In genomic region chrIII:4323120-4323519, ce11 we compare ENCODE assay signal across 2 worm cellular contexts.
TF ChIP-seq lines count a peak whose summit lies in the region.

No protein-coding gene starts in this region.

TF ChIP-seq in whole organism, L1 larva, 84 proteins besides CTCF, POLR2A, EP300 and RAD21 (continued from another document and continues in another):
- TF ChIP-seq lsy-2 (tag; optimal IDR thresholded peaks at IDR 0.05; lab: Kevin White, UChicago) (peak; percentile 40 to 56), nhr-237 (tag; optimal IDR thresholded peaks at IDR 0.05; lab: Kevin White, UChicago) (no peak), snu-23 (GFP tag; optimal IDR thresholded peaks at IDR 0.05; lab: Kevin White, UChicago) (peak; percentile 31), efl-1 (optimal IDR thresholded peaks at IDR 0.05; lab: Kevin White, UChicago) (peak; percentile 50 to 55), efl-1 (GFP tag; optimal IDR thresholded peaks at IDR 0.05 in 1 of 2; lab: Kevin White, UChicago) (peak; percentile 29 to 77), unc-130 (tag; optimal IDR thresholded peaks at IDR 0.05; lab: Kevin White, UChicago) (no peak), sup-37 (GFP tag; optimal IDR thresholded peaks at IDR 0.05; lab: Kevin White, UChicago) (no peak), C34B4.2 (tag; optimal IDR thresholded peaks at IDR 0.05; lab: Kevin White, UChicago) (no peak), C04F5.9 (tag; optimal IDR thresholded peaks at IDR 0.05; lab: Kevin White, UChicago) (no peak), nhr-71 (tag; optimal IDR thresholded peaks at IDR 0.05; lab: Kevin White, UChicago) (peak; percentile 63), nhr-84 (tag; optimal IDR thresholded peaks at IDR 0.05; lab: Kevin White, UChicago) (no peak), ztf-11 (tag; optimal IDR thresholded peaks at IDR 0.05; lab: Kevin White, UChicago) (no peak), tlp-1 (tag; optimal IDR thresholded peaks at IDR 0.05; lab: Kevin White, UChicago) (no peak), lin-39 (tag; optimal IDR thresholded peaks at IDR 0.05; lab: Kevin White, UChicago) (no peak), pqm-1 (tag; optimal IDR thresholded peaks at IDR 0.05; lab: Kevin White, UChicago) (no peak), mdl-1 (tag; optimal IDR thresholded peaks at IDR 0.05; lab: Kevin White, UChicago) (no peak), lin-14 (GFP tag; optimal IDR thresholded peaks at IDR 0.05; lab: Kevin White, UChicago) (peak; percentile 93), xbp-1 (tag; optimal IDR thresholded peaks at IDR 0.05; lab: Kevin White, UChicago) (peak; percentile 11), ceh-90 (tag; optimal IDR thresholded peaks at IDR 0.05; lab: Kevin White, UChicago) (no peak), nhr-20 (tag; optimal IDR thresholded peaks at IDR 0.05; lab: Kevin White, UChicago) (peak; percentile 13), Y116A8C.19 (tag; optimal IDR thresholded peaks at IDR 0.05; lab: Kevin White, UChicago; ENCODE audit: borderline replicate concordance) (no peak), mab-9 (GFP tag; IDR thresholded peaks at IDR 0.05; lab: Robert Waterston, UW) (no peak), aly-2 (tag; optimal IDR thresholded peaks at IDR 0.05; lab: Kevin White, UChicago) (no peak), ama-1 (optimal IDR thresholded peaks at IDR 0.05; lab: Kevin White, UChicago) (no peak), ceh-63 (GFP tag; optimal IDR thresholded peaks at IDR 0.05; lab: Kevin White, UChicago) (no peak), isw-1 (GFP tag; IDR thresholded peaks at IDR 0.05; lab: Robert Waterston, UW) (no peak), unc-30 (tag; optimal IDR thresholded peaks at IDR 0.05; lab: Kevin White, UChicago) (no peak), lin-15B (tag; optimal IDR thresholded peaks at IDR 0.05; lab: Kevin White, UChicago) (no peak), F16B12.6 (tag; optimal IDR thresholded peaks at IDR 0.05; lab: Kevin White, UChicago) (peak; percentile 2), fos-1 (tag; optimal IDR thresholded peaks at IDR 0.05; lab: Kevin White, UChicago) (no peak), egl-27 (tag; optimal IDR thresholded peaks at IDR 0.05; lab: Kevin White, UChicago) (no peak), irx-1 (tag; optimal IDR thresholded peaks at IDR 0.05; lab: Kevin White, UChicago) (no peak), nhr-19 (GFP tag; conservative IDR thresholded peaks at IDR 0.05; lab: Robert Waterston, UW) (0 out of 2 replicates have a peak, but pooled peaks have one; percentile 10), lin-35 (GFP tag; optimal IDR thresholded peaks at IDR 0.05; lab: Kevin White, UChicago) (peak in 1 of 2 experiments; percentile 37), dpl-1 (GFP tag; optimal IDR thresholded peaks at IDR 0.05; lab: Kevin White, UChicago) (peak in 2 of 3 experiments; percentile 5 to 37), nhr-47 (tag; optimal IDR thresholded peaks at IDR 0.05; lab: Kevin White, UChicago) (peak; percentile 34), unc-98 (GFP tag; IDR thresholded peaks at IDR 0.05; lab: Robert Waterston, UW) (no peak), fkh-10 (GFP tag; optimal IDR thresholded peaks at IDR 0.05; lab: Kevin White, UChicago) (no peak), skn-1 (tag; optimal IDR thresholded peaks at IDR 0.05; lab: Kevin White, UChicago) (peak; percentile 13), mef-2 (tag; optimal IDR thresholded peaks at IDR 0.05; lab: Kevin White, UChicago) (no peak), nhr-28 (tag; optimal IDR thresholded peaks at IDR 0.05; lab: Kevin White, UChicago) (no peak), elt-3 (tag; optimal IDR thresholded peaks at IDR 0.05; lab: Kevin White, UChicago) (no peak), aha-1 (tag; optimal IDR thresholded peaks at IDR 0.05; lab: Kevin White, UChicago) (no peak), sptf-1 (tag; optimal IDR thresholded peaks at IDR 0.05; lab: Kevin White, UChicago) (no peak), rnt-1 (tag; optimal IDR thresholded peaks at IDR 0.05; lab: Kevin White, UChicago) (peak; percentile 60), nhr-90 (tag; optimal IDR thresholded peaks at IDR 0.05; lab: Kevin White, UChicago; ENCODE audit: poor library complexity) (no peak), pax-3 (tag; optimal IDR thresholded peaks at IDR 0.05; lab: Kevin White, UChicago) (no peak), grh-1 (GFP tag; IDR thresholded peaks at IDR 0.05; lab: Robert Waterston, UW) (no peak), egl-13 (tag; optimal IDR thresholded peaks at IDR 0.05; lab: Kevin White, UChicago) (no peak), nhr-85 (tag; lab: Kevin White, UChicago) (no peak), ceh-88 (GFP tag; IDR thresholded peaks at IDR 0.05; lab: Robert Waterston, UW) (no peak), ces-1 (GFP tag; optimal IDR thresholded peaks at IDR 0.05; lab: Kevin White, UChicago) (no peak), C16A3.4 (tag; optimal IDR thresholded peaks at IDR 0.05; lab: Kevin White, UChicago) (no peak), unc-86 (tag; optimal IDR thresholded peaks at IDR 0.05; lab: Kevin White, UChicago) (peak; percentile 30), unc-62 (GFP tag; optimal IDR thresholded peaks at IDR 0.05; lab: Kevin White, UChicago) (no peak), mep-1 (tag; optimal IDR thresholded peaks at IDR 0.05; lab: Kevin White, UChicago) (peak; percentile 48), hlh-4 (tag; optimal IDR thresholded peaks at IDR 0.05; lab: Kevin White, UChicago) (no peak), jun-1 (tag; optimal IDR thresholded peaks at IDR 0.05; lab: Kevin White, UChicago) (no peak), vab-15 (tag; optimal IDR thresholded peaks at IDR 0.05; lab: Kevin White, UChicago) (no peak), lin-13 (GFP tag; optimal IDR thresholded peaks at IDR 0.05; lab: Kevin White, UChicago) (no peak), fkh-4 (tag; optimal IDR thresholded peaks at IDR 0.05; lab: Kevin White, UChicago; ENCODE audit: borderline replicate concordance) (no peak), zag-1 (tag; optimal IDR thresholded peaks at IDR 0.05; lab: Kevin White, UChicago) (no peak), pag-3 (tag; optimal IDR thresholded peaks at IDR 0.05; lab: Kevin White, UChicago; ENCODE audit: borderline replicate concordance, insufficient read depth) (no peak), tbx-2 (tag; optimal IDR thresholded peaks at IDR 0.05; lab: Kevin White, UChicago) (peak; percentile 55), ceh-82 (tag; optimal IDR thresholded peaks at IDR 0.05; lab: Kevin White, UChicago) (peak; percentile 11 to 40 (median 37)), nhr-76 (tag; optimal IDR thresholded peaks at IDR 0.05; lab: Kevin White, UChicago) (no peak), dsc-1 (tag; optimal IDR thresholded peaks at IDR 0.05; lab: Kevin White, UChicago) (peak; percentile 61), alr-1 (tag; optimal IDR thresholded peaks at IDR 0.05; lab: Kevin White, UChicago; ENCODE audit: borderline replicate concordance) (no peak)

TF ChIP-seq in whole organism, L2 larva, 48 proteins besides CTCF, POLR2A, EP300 and RAD21 (continued from another document):
- peak; percentile 43 for TF ChIP-seq sma-9 (GFP tag; optimal IDR thresholded peaks at IDR 0.05; lab: Kevin White, UChicago)
- no peak for TF ChIP-seq sma-9 (tag; optimal IDR thresholded peaks at IDR 0.05; lab: Kevin White, UChicago)
- no peak for TF ChIP-seq mdl-1 (tag; optimal IDR thresholded peaks at IDR 0.05; lab: Kevin White, UChicago)
- no peak for TF ChIP-seq lin-13 (GFP tag; optimal IDR thresholded peaks at IDR 0.05; lab: Kevin White, UChicago)
- TF ChIP-seq crh-2 (tag; optimal IDR thresholded peaks at IDR 0.05; lab: Kevin White, UChicago) = peak; percentile 31
- TF ChIP-seq nhr-12 (tag; optimal IDR thresholded peaks at IDR 0.05; lab: Kevin White, UChicago) = no peak
- TF ChIP-seq sma-3 (GFP tag; optimal IDR thresholded peaks at IDR 0.05; lab: Kevin White, UChicago) = no peak
- TF ChIP-seq ztf-1 (GFP tag; conservative IDR thresholded peaks at IDR 0.05; lab: Robert Waterston, UW) = no peak
- TF ChIP-seq lin-11 (tag; optimal IDR thresholded peaks at IDR 0.05; lab: Kevin White, UChicago) = no peak
- no peak for TF ChIP-seq blmp-1 (tag; optimal IDR thresholded peaks at IDR 0.05; lab: Kevin White, UChicago; ENCODE audit: insufficient read depth)
- TF ChIP-seq nhr-237 (tag; optimal IDR thresholded peaks at IDR 0.05; lab: Kevin White, UChicago) = no peak
- TF ChIP-seq lsy-2 (tag; optimal IDR thresholded peaks at IDR 0.05; lab: Kevin White, UChicago) = peak in 1 of 2 experiments; percentile 54
- TF ChIP-seq zag-1 (tag; optimal IDR thresholded peaks at IDR 0.05; lab: Kevin White, UChicago) = peak; percentile 1
- TF ChIP-seq lin-39 (tag; optimal IDR thresholded peaks at IDR 0.05; lab: Kevin White, UChicago) = no peak
- TF ChIP-seq mab-5 (tag; optimal IDR thresholded peaks at IDR 0.05; lab: Kevin White, UChicago) = peak; percentile 72
- no peak for TF ChIP-seq nhr-6 (tag; optimal IDR thresholded peaks at IDR 0.05; lab: Kevin White, UChicago)
- TF ChIP-seq nhr-23 (tag; optimal IDR thresholded peaks at IDR 0.05; lab: Kevin White, UChicago) = no peak
- no peak for TF ChIP-seq nhr-77 (tag; optimal IDR thresholded peaks at IDR 0.05; lab: Kevin White, UChicago)
- peak; percentile 85 for TF ChIP-seq unc-55 (GFP tag; optimal IDR thresholded peaks at IDR 0.05; lab: Kevin White, UChicago)
- no peak for TF ChIP-seq fos-1 (tag; optimal IDR thresholded peaks at IDR 0.05; lab: Kevin White, UChicago)
- no peak for TF ChIP-seq R02D3.7 (tag; optimal IDR thresholded peaks at IDR 0.05; lab: Kevin White, UChicago)
- no peak for TF ChIP-seq Y55F3AM.14 (GFP tag; optimal IDR thresholded peaks at IDR 0.05; lab: Kevin White, UChicago)
- TF ChIP-seq ceh-82 (tag; optimal IDR thresholded peaks at IDR 0.05; lab: Kevin White, UChicago) = no peak
- TF ChIP-seq gmeb-1 (tag; optimal IDR thresholded peaks at IDR 0.05; lab: Kevin White, UChicago) = no peak
- no peak for TF ChIP-seq snpc-4 (tag; optimal IDR thresholded peaks at IDR 0.05; lab: Kevin White, UChicago)
- no peak for TF ChIP-seq elt-3 (tag; optimal IDR thresholded peaks at IDR 0.05; lab: Kevin White, UChicago)
- TF ChIP-seq unc-62 (GFP tag; optimal IDR thresholded peaks at IDR 0.05; lab: Kevin White, UChicago) = no peak
- no peak for TF ChIP-seq elt-1 (tag; optimal IDR thresholded peaks at IDR 0.05; lab: Kevin White, UChicago)
- peak; percentile 79 for TF ChIP-seq C34F6.9 (tag; optimal IDR thresholded peaks at IDR 0.05; lab: Kevin White, UChicago)
- no peak for TF ChIP-seq nhr-11 (tag; optimal IDR thresholded peaks at IDR 0.05; lab: Kevin White, UChicago)
- TF ChIP-seq skn-1 (tag; optimal IDR thresholded peaks at IDR 0.05; lab: Kevin White, UChicago) = no peak
- no peak for TF ChIP-seq mbf-1 (tag; optimal IDR thresholded peaks at IDR 0.05; lab: Kevin White, UChicago)
- TF ChIP-seq aly-2 (tag; optimal IDR thresholded peaks at IDR 0.05; lab: Kevin White, UChicago) = no peak
- no peak for TF ChIP-seq alr-1 (tag; optimal IDR thresholded peaks at IDR 0.05; lab: Kevin White, UChicago)
- no peak for TF ChIP-seq ztf-11 (tag; optimal IDR thresholded peaks at IDR 0.05; lab: Kevin White, UChicago)
